Fruit fly (Drosophila melanogaster): Measurements from ENCODE around the gene Acp63F.

The Acp63F gene

DNA sequence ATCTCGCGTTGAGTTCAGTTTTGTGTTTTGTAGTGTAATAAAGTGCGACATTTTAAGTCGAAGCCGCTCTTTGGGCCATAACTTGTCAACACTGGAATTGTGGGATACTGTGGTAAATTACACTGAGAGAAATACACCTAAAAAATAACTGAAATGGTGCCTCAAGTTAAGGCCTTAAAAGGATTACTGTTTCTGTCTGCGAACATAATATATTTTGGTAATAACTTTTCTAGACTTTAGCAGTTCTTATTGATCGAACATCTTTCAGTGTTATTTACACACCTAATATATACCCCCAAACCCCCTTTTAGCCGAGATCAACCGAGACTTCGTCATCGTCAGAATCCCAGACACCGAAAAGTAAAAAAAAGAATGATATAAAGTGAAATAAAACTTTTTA is 35.7 kb upstream of the Acp63F start:
- TF ChIP-seq rgr (GFP tag; optimal IDR thresholded peaks at IDR 0.05) (peak; percentile 13), Hr78 (GFP tag; optimal IDR thresholded peaks at IDR 0.05) (no peak), OdsH (GFP tag; optimal IDR thresholded peaks at IDR 0.05) (peak; percentile 3), HLH106 (tag; optimal IDR thresholded peaks at IDR 0.05) (peak; percentile 15), h (GFP tag; optimal IDR thresholded peaks at IDR 0.05) (peak; percentile 53), br (GFP tag; optimal IDR thresholded peaks at IDR 0.05) (peak; percentile 16), dsf (GFP tag; optimal IDR thresholded peaks at IDR 0.05; ENCODE audit: borderline replicate concordance) (no peak), sage (GFP tag; optimal IDR thresholded peaks at IDR 0.05) (no peak), ey (GFP tag; optimal IDR thresholded peaks at IDR 0.05) (peak; percentile 35), foxo (GFP tag; optimal IDR thresholded peaks at IDR 0.05) (peak in 1 of 2 experiments; percentile 37), fru (GFP tag; optimal IDR thresholded peaks at IDR 0.05) (peak; percentile 8), sv (GFP tag; optimal IDR thresholded peaks at IDR 0.05) (no peak)

DNA sequence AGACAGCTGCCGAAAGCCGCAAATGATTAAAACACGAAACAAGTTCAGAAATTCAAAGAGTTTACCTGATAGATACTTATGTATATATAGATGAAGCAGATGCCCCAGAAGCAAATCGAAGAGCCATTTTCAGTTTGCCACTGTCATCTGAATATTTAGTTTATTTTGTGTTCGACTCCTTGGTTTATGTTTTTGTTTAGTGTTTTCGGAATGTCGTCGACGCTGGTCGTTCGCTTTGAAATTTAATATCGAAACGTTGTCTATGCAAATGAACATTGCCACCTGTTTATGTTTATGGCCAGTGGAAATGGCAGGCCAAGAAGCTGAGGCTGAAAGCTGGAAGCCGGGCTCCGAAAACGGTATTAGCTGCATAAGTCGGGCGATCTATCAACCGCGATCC is 34.9 kb upstream of the Acp63F start:
- no peak for TF ChIP-seq woc (GFP tag; optimal IDR thresholded peaks at IDR 0.05)
- no peak for TF ChIP-seq HLH106 (tag; optimal IDR thresholded peaks at IDR 0.05)
- TF ChIP-seq Dfd (GFP tag; optimal IDR thresholded peaks at IDR 0.05) = no peak
- TF ChIP-seq CG9705 (GFP tag; optimal IDR thresholded peaks at IDR 0.05) = no peak
- no peak for TF ChIP-seq Rel (GFP tag; optimal IDR thresholded peaks at IDR 0.05)
- no peak for TF ChIP-seq Rel (tag; optimal IDR thresholded peaks at IDR 0.05)
- no peak for TF ChIP-seq dl (GFP tag; optimal IDR thresholded peaks at IDR 0.05; ENCODE audit: insufficient read depth in 1 of 2, partially characterized antibody in 2 of 2)
- no peak for TF ChIP-seq N (GFP tag; optimal IDR thresholded peaks at IDR 0.05)
- no peak for TF ChIP-seq GATAd (GFP tag; optimal IDR thresholded peaks at IDR 0.05)
- TF ChIP-seq Jra (GFP tag; optimal IDR thresholded peaks at IDR 0.05) = no peak
- no peak for TF ChIP-seq Sp1 (GFP tag; optimal IDR thresholded peaks at IDR 0.05)
- no peak for TF ChIP-seq lola (GFP tag; optimal IDR thresholded peaks at IDR 0.05)
- no peak for TF ChIP-seq fru (GFP tag; optimal IDR thresholded peaks at IDR 0.05)
- no peak for TF ChIP-seq br (GFP tag; optimal IDR thresholded peaks at IDR 0.05)
- no peak for TF ChIP-seq jim (GFP tag; optimal IDR thresholded peaks at IDR 0.05)
- TF ChIP-seq Hnf4 (GFP tag; optimal IDR thresholded peaks at IDR 0.05) = no peak
- TF ChIP-seq brk (GFP tag; optimal IDR thresholded peaks at IDR 0.05) = no peak

DNA sequence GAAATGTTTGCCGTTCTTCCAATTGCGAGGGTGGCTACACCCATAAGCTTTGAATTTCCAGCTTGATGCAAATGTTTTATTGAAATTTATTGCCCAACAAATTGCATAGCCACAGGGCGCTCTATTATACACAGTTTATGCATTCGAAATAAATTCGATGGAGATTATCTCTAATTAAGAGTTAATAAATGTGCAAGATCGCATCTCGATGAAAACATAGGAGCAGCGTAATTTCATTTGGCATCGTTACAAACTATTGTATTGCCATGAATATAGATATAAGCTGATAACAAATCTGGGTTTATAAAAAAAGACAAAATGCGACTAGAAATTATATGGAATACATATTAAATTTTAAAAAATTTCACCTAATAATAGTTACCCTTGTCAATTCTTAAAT is 34.3 kb upstream of the Acp63F start:
- TF ChIP-seq CrebA (GFP tag; optimal IDR thresholded peaks at IDR 0.05; ENCODE audit: borderline replicate concordance) = no peak
- no peak for TF ChIP-seq tai (GFP tag; optimal IDR thresholded peaks at IDR 0.05)
- no peak for TF ChIP-seq CG32264 (GFP tag; optimal IDR thresholded peaks at IDR 0.05)
- no peak for TF ChIP-seq rgr (GFP tag; optimal IDR thresholded peaks at IDR 0.05)
- TF ChIP-seq dl (GFP tag; optimal IDR thresholded peaks at IDR 0.05; ENCODE audit: insufficient read depth in 1 of 2, partially characterized antibody in 2 of 2) = no peak
- TF ChIP-seq GATAd (GFP tag; optimal IDR thresholded peaks at IDR 0.05) = no peak
- TF ChIP-seq Vsx2 (GFP tag; optimal IDR thresholded peaks at IDR 0.05; ENCODE audit: partially characterized antibody) = no peak
- no peak for TF ChIP-seq Abd-B (GFP tag; optimal IDR thresholded peaks at IDR 0.05)
- TF ChIP-seq pan (optimal IDR thresholded peaks at IDR 0.05) = no peak
- no peak for TF ChIP-seq woc (GFP tag; optimal IDR thresholded peaks at IDR 0.05)
- TF ChIP-seq Hr83 (GFP tag; optimal IDR thresholded peaks at IDR 0.05; ENCODE audit: poor library complexity, severe bottlenecking) = no peak
- no peak for TF ChIP-seq N (GFP tag; optimal IDR thresholded peaks at IDR 0.05)
- no peak for TF ChIP-seq Dfd (GFP tag; optimal IDR thresholded peaks at IDR 0.05)
- TF ChIP-seq h (GFP tag; optimal IDR thresholded peaks at IDR 0.05) = no peak
- no peak for TF ChIP-seq lola (GFP tag; optimal IDR thresholded peaks at IDR 0.05)
- no peak for TF ChIP-seq Rel (GFP tag; optimal IDR thresholded peaks at IDR 0.05)
- TF ChIP-seq Rel (tag; optimal IDR thresholded peaks at IDR 0.05) = no peak
- TF ChIP-seq brk (GFP tag; optimal IDR thresholded peaks at IDR 0.05) = no peak
- no peak for TF ChIP-seq OdsH (GFP tag; optimal IDR thresholded peaks at IDR 0.05)

DNA sequence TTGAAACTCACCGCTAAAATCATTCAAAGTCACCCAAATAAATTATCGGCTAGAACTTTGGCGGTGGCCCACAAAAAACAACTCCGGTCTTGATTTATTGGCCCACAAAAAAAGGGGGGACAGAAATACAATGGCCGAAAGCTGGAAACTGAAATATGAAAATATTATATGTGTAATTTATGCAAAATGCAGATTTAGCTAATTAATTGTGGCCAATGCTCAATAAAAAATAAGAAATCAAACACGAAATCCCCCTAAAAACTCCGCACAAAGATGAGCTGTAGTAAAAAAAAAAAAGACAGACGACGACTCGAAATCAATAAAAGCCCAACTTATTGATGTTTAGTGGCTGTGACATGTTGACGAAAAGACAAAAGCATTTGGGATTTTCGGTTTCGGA is 33.6 kb upstream of the Acp63F start:
- TF ChIP-seq dl (GFP tag; optimal IDR thresholded peaks at IDR 0.05; ENCODE audit: insufficient read depth in 1 of 2, partially characterized antibody in 2 of 2) (no peak), dmrt93B (GFP tag; optimal IDR thresholded peaks at IDR 0.05) (no peak), Hnf4 (GFP tag; optimal IDR thresholded peaks at IDR 0.05) (no peak), Rel (GFP tag; optimal IDR thresholded peaks at IDR 0.05) (no peak), Rel (tag; optimal IDR thresholded peaks at IDR 0.05) (no peak), CG9705 (GFP tag; optimal IDR thresholded peaks at IDR 0.05) (no peak), Dfd (GFP tag; optimal IDR thresholded peaks at IDR 0.05) (no peak), woc (GFP tag; optimal IDR thresholded peaks at IDR 0.05) (no peak), h (GFP tag; optimal IDR thresholded peaks at IDR 0.05) (no peak), Sp1 (GFP tag; optimal IDR thresholded peaks at IDR 0.05) (no peak), tai (GFP tag; optimal IDR thresholded peaks at IDR 0.05) (no peak), sage (GFP tag; optimal IDR thresholded peaks at IDR 0.05) (no peak), sv (GFP tag; optimal IDR thresholded peaks at IDR 0.05) (no peak), HLH106 (tag; optimal IDR thresholded peaks at IDR 0.05) (no peak), Hr78 (GFP tag; optimal IDR thresholded peaks at IDR 0.05) (no peak), Myc (optimal IDR thresholded peaks at IDR 0.05) (no peak), usp (GFP tag; optimal IDR thresholded peaks at IDR 0.05) (no peak)
